Worm (Caenorhabditis elegans) whole organism, L2 larva: Measurements from ENCODE around the gene hmg-11.

Source experiments
- aly-2 ChIP-seq: fragments of 150-350 bp; optimal IDR thresholded peaks from 2 replicates; lab custom pipeline; 2014; ENCODE audit warnings: missing biosample characterization, missing genetic modification characterization
- gmeb-1 ChIP-seq: fragments of 150-350 bp; optimal IDR thresholded peaks from 2 replicates; lab custom pipeline; 2014; ENCODE audit warnings: missing biosample characterization, missing genetic modification characterization
- lsy-2 ChIP-seq, 2 experiments: fragments of 150-350 bp in 1 of 2; sonication (generic microtip) in 1 of 2; optimal IDR thresholded peaks; 2 replicates each; lab custom pipeline; 2014 to 2017; ENCODE audit warnings: missing biosample characterization in 2 of 2, missing genetic modification characterization in 2 of 2
- nhr-10 ChIP-seq: sonication (generic microtip); optimal IDR thresholded peaks from 2 replicates; lab custom pipeline; 2017; ENCODE audit warnings: missing biosample characterization, missing genetic modification characterization
- nhr-12 ChIP-seq: fragments of 150-350 bp; optimal IDR thresholded peaks from 2 replicates; lab custom pipeline; 2014; ENCODE audit warnings: missing biosample characterization, missing genetic modification characterization
- nhr-237 ChIP-seq: fragments of 150-350 bp; optimal IDR thresholded peaks from 2 replicates; lab custom pipeline; 2014; ENCODE audit warnings: missing biosample characterization, missing genetic modification characterization
- snpc-4 ChIP-seq: fragments of 150-350 bp; optimal IDR thresholded peaks from 2 replicates; lab custom pipeline; 2014; ENCODE audit warnings: missing biosample characterization, missing genetic modification characterization
- zag-1 ChIP-seq: fragments of 150-350 bp; optimal IDR thresholded peaks from 2 replicates; lab custom pipeline; 2014; ENCODE audit warnings: missing biosample characterization, missing genetic modification characterization

DNA sequence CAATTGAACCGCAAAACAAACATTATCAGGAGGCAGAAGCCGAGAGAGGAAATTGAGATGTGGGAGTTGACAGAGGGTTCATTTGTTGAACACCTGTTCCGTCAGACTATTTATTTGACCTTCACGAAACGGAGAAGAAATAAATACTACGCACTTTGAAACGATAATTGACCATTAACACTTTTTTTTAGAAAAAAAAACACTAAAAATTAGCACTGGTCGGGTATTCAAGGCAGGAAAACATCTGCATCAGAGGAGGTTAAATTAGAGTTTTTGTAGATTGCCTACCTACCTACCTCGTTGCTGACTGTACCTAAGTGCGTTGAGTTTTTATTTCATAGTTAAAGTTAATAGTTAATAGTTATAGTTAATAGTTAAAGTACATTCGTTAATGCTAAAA is 22.8 kb upstream of the hmg-11 start:
- no peak for TF ChIP-seq zag-1 (tag; lab: Kevin White, UChicago)
- no peak for TF ChIP-seq aly-2
- TF ChIP-seq lsy-2 (tag; optimal IDR thresholded peaks at IDR 0.05; lab: Kevin White, UChicago) = no peak
- TF ChIP-seq snpc-4 (tag; lab: Kevin White, UChicago) = no peak
- TF ChIP-seq nhr-237 (tag; lab: Kevin White, UChicago) = no peak
- TF ChIP-seq nhr-12 (tag; lab: Kevin White, UChicago) = no peak
- TF ChIP-seq gmeb-1 (tag; lab: Kevin White, UChicago) = no peak
- TF ChIP-seq nhr-10 (tag; lab: Kevin White, UChicago) = no peak
